Worm (Caenorhabditis elegans): Measurements from ENCODE around the gene col-105.

DNA sequence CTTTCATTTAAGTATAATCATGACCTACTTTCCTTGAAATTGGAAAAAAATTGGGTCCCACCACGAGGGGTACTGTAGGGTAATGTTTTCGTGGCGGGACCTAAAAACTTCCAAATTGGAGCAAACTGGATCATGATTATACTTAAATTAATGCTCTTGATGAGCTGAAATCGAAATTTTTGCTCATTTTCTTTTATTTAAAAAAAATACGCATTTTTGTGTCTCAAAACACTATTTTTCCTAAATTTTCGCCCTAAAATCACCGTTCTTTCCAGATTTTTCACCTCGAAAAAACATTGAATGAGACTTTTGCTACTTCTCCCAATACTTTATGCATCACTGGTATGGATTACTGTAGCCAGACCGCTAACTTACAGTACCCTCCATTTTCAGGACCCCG is 47.2 kb upstream of the col-105 start, which contains the start of gene spp-31:
- no peak for TF ChIP-seq klf-2 (GFP tag; conservative IDR thresholded peaks at IDR 0.05)
- TF ChIP-seq ztf-29 (GFP tag; IDR thresholded peaks at IDR 0.05): no peak
- no peak for TF ChIP-seq cog-1 (tag; optimal IDR thresholded peaks at IDR 0.05)
- TF ChIP-seq flt-1 (GFP tag; IDR thresholded peaks at IDR 0.05): no peak
- TF ChIP-seq tab-1 (GFP tag; IDR thresholded peaks at IDR 0.05): no peak
